Worm (Caenorhabditis elegans): ENCODE data around the gene nhr-36.

DNA sequence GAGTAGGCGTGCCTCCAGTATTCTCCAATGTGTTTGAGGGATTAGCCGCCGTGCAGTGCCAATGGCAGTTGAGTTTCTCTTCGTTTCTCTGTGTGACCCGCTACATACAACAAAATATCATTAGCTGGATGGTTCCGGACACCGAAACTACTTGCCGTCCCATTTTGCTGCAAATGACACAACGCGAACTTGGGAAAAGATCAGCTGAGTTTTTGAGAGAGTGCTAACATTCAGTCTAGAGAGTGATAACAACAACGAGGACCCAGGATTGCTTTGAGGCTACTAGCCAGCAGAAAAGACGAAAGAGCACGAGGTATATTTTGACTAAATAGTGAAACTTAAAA lies 42.0 kb downstream of the nhr-36 start:
- TF ChIP-seq tra-4 (tag; optimal IDR thresholded peaks at IDR 0.05), result no peak
- TF ChIP-seq ama-1 (optimal IDR thresholded peaks at IDR 0.05), result no peak
- TF ChIP-seq B0310.2 (tag; optimal IDR thresholded peaks at IDR 0.05), result no peak

Measured in whole organism, early embryonic.